Worm (Caenorhabditis elegans): Measurements from ENCODE around the gene F58F9.4.

The F58F9.4 gene

ce11 chrIV:6230560-6231073, at the start of gene F58F9.4:
TSS of gene F58F9.4 (plus strand) at chrIV:6231023.
- TF ChIP-seq nhr-102 (tag; optimal IDR thresholded peaks at IDR 0.05) (no peak), mdt-29 (GFP tag; IDR thresholded peaks at IDR 0.05) (no peak), pqm-1 (tag; optimal IDR thresholded peaks at IDR 0.05) (peak; percentile 41), dve-1 (tag; optimal IDR thresholded peaks at IDR 0.05; ENCODE audit: insufficient read depth) (no peak), dmd-6 (GFP tag; IDR thresholded peaks at IDR 0.05) (peak; percentile 37; the same call in 1 of the 2 replicates), nhr-28 (tag; optimal IDR thresholded peaks at IDR 0.05) (peak; percentile 28), nhr-237 (tag; optimal IDR thresholded peaks at IDR 0.05) (no peak), lin-13 (GFP tag; optimal IDR thresholded peaks at IDR 0.05) (no peak), mxl-2 (GFP tag; conservative IDR thresholded peaks at IDR 0.05) (no peak), F44E2.7 (GFP tag; IDR thresholded peaks at IDR 0.05) (no peak), daf-16 (GFP tag; optimal IDR thresholded peaks at IDR 0.05) (no peak), daf-16 (tag; optimal IDR thresholded peaks at IDR 0.05) (peak; percentile 31), lsy-2 (tag; optimal IDR thresholded peaks at IDR 0.05) (no peak), pha-4 (GFP tag; IDR thresholded peaks at IDR 0.05) (no peak), pha-4 (tag; optimal IDR thresholded peaks at IDR 0.05) (no peak), ceh-32 (tag; optimal IDR thresholded peaks at IDR 0.05; ENCODE audit: poor library complexity) (no peak)

DNA sequence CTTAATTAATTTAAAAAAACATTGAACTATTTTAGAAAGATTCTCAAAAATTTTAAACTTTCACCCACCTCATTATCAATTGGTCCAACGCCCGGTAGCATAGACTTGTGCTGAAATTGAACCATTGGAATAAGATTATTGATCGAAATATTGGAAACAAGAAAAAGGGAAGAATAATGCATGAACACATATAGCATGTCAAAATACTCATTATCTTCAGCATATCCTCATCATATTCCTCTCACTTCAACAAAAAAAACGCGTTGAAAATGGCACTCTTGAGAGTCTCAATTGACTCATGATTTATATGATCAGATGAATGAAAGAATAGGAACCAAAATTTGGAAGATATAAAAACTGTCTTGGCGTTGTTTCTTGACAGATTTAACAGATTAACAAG, 47.1 kb upstream of the F58F9.4 start, which contains the start of gene unc-77:
Gene unc-77 (minus strand): TSS at position 101 of the 400 bp plus-strand sequence.
- TF ChIP-seq dmd-9 (GFP tag; IDR thresholded peaks at IDR 0.05) (no peak), Y75B8A.6 (GFP tag; IDR thresholded peaks at IDR 0.05) (no peak), F26F4.8 (GFP tag; conservative IDR thresholded peaks at IDR 0.05) (no peak), unc-130 (GFP tag; optimal IDR thresholded peaks at IDR 0.05) (no peak), nhr-111 (GFP tag; optimal IDR thresholded peaks at IDR 0.05) (no peak), fkh-10 (GFP tag; optimal IDR thresholded peaks at IDR 0.05) (no peak), spr-3 (GFP tag; optimal IDR thresholded peaks at IDR 0.05) (no peak)

ce11 chrIV:6185578-6185977, 45.2 kb upstream of the F58F9.4 start, which contains the start of gene asp-9:
TSS of gene asp-9 (plus strand) at chrIV:6185889.
- TF ChIP-seq nhr-237 (tag; optimal IDR thresholded peaks at IDR 0.05) = no peak
- no peak for TF ChIP-seq ceh-44 (GFP tag; IDR thresholded peaks at IDR 0.05)
- TF ChIP-seq mep-1 (tag; optimal IDR thresholded peaks at IDR 0.05) = no peak
- no peak for TF ChIP-seq nhr-42 (GFP tag; IDR thresholded peaks at IDR 0.05)
- TF ChIP-seq egl-27 (tag; optimal IDR thresholded peaks at IDR 0.05) = no peak
- peak; percentile 40 for TF ChIP-seq nhr-77 (tag; optimal IDR thresholded peaks at IDR 0.05)
- no peak for TF ChIP-seq tra-1 (GFP tag; IDR thresholded peaks at IDR 0.05)
- TF ChIP-seq cey-2 (tag; optimal IDR thresholded peaks at IDR 0.05; ENCODE audit: borderline replicate concordance, insufficient read depth) = no peak
- no peak for TF ChIP-seq unc-39 (tag; optimal IDR thresholded peaks at IDR 0.05)
- TF ChIP-seq ceh-82 (tag; optimal IDR thresholded peaks at IDR 0.05) = no peak
- no peak for TF ChIP-seq Y75B8A.6 (GFP tag; IDR thresholded peaks at IDR 0.05)
- no peak for TF ChIP-seq R02D3.7 (tag; optimal IDR thresholded peaks at IDR 0.05)
- TF ChIP-seq tag-97 (GFP tag; IDR thresholded peaks at IDR 0.05) = no peak
- TF ChIP-seq set-16 (GFP tag; IDR thresholded peaks at IDR 0.05) = no peak
- TF ChIP-seq zfp-2 (tag; optimal IDR thresholded peaks at IDR 0.05) = no peak
- TF ChIP-seq daf-16 (GFP tag; optimal IDR thresholded peaks at IDR 0.05) = no peak
- peak; percentile 95 for TF ChIP-seq daf-16 (tag; optimal IDR thresholded peaks at IDR 0.05)
- peak; percentile 90 for TF ChIP-seq dve-1 (tag; optimal IDR thresholded peaks at IDR 0.05; ENCODE audit: insufficient read depth)
- no peak for TF ChIP-seq jun-1 (tag; optimal IDR thresholded peaks at IDR 0.05)
- TF ChIP-seq nhr-28 (tag; optimal IDR thresholded peaks at IDR 0.05) = peak; percentile 82
- no peak for TF ChIP-seq D1046.2 (GFP tag; IDR thresholded peaks at IDR 0.05)
- TF ChIP-seq F44E2.7 (GFP tag; IDR thresholded peaks at IDR 0.05) = no peak
- TF ChIP-seq gei-8 (GFP tag; optimal IDR thresholded peaks at IDR 0.05) = no peak
- no peak for TF ChIP-seq mes-2 (tag; optimal IDR thresholded peaks at IDR 0.05; ENCODE audit: poor library complexity, severe bottlenecking)
- no peak for TF ChIP-seq skn-1 (tag; optimal IDR thresholded peaks at IDR 0.05)
- TF ChIP-seq daf-12 (tag; optimal IDR thresholded peaks at IDR 0.05) = no peak
- no peak for TF ChIP-seq spr-1 (tag; optimal IDR thresholded peaks at IDR 0.05)
- TF ChIP-seq ztf-7 (tag; optimal IDR thresholded peaks at IDR 0.05) = no peak
- no peak for TF ChIP-seq zfp-3 (GFP tag; conservative IDR thresholded peaks at IDR 0.05)
- TF ChIP-seq spr-3 (GFP tag; optimal IDR thresholded peaks at IDR 0.05) = no peak
- no peak for TF ChIP-seq mxl-2 (GFP tag; conservative IDR thresholded peaks at IDR 0.05)
- TF ChIP-seq zip-2 (tag; optimal IDR thresholded peaks at IDR 0.05) = no peak
- TF ChIP-seq nhr-76 (tag; optimal IDR thresholded peaks at IDR 0.05) = no peak
- no peak for TF ChIP-seq F26F4.8 (GFP tag; conservative IDR thresholded peaks at IDR 0.05)
- no peak for TF ChIP-seq arid-1 (GFP tag; conservative IDR thresholded peaks at IDR 0.05)

All from whole organism, L4 larva.